Worm (Caenorhabditis elegans) whole organism, L2 larva: ENCODE measurements around the gene mdt-19.
"Not testable (repeated sequence)": the region's sequence is repeated elsewhere in the genome, so short reads cannot be mapped to it uniquely, and the experiment has no call there.

ENCODE experiments used
- C34F6.9 ChIP-seq: fragments of 150-350 bp; optimal IDR thresholded peaks from 2 replicates; lab custom pipeline; 2014; ENCODE audit warnings: missing biosample characterization, missing genetic modification characterization
- F13H6.1 ChIP-seq: sonication (generic microtip); optimal IDR thresholded peaks from 2 replicates; lab custom pipeline; 2016; ENCODE audit warnings: missing genetic modification characterization, missing compliant biosample characterization
- Y55F3AM.14 ChIP-seq: fragments of 200-800 bp; sonication (Bioruptor generic); optimal IDR thresholded peaks from 2 replicates; lab custom pipeline; 2018; ENCODE audit warnings: mild to moderate bottlenecking, missing genetic modification characterization, missing compliant biosample characterization
- ama-1 ChIP-seq: fragments of 150-350 bp; optimal IDR thresholded peaks from 2 replicates; lab custom pipeline; 2018; ENCODE audit warnings: inconsistent platforms
- blmp-1 ChIP-seq: sonication (generic microtip); optimal IDR thresholded peaks from 2 replicates; lab custom pipeline; 2017; ENCODE audit warnings: missing genetic modification characterization, mild to moderate bottlenecking, missing compliant biosample characterization, antibody characterized with exemption, moderate library complexity; ENCODE audit not compliant: insufficient read depth
- ceh-16 ChIP-seq: fragments of 150-350 bp; optimal IDR thresholded peaks from 2 replicates; lab custom pipeline; 2014; ENCODE audit warnings: missing biosample characterization, missing genetic modification characterization
- ceh-82 ChIP-seq: fragments of 150-350 bp; optimal IDR thresholded peaks from 2 replicates; lab custom pipeline; 2014; ENCODE audit warnings: missing biosample characterization, missing genetic modification characterization
- crh-2 ChIP-seq: sonication (generic microtip); optimal IDR thresholded peaks from 2 replicates; lab custom pipeline; 2017; ENCODE audit warnings: missing biosample characterization, missing genetic modification characterization
- dmd-4 ChIP-seq: sonication (generic microtip); optimal IDR thresholded peaks from 2 replicates; lab custom pipeline; 2017; ENCODE audit warnings: missing biosample characterization, missing genetic modification characterization
- lin-11 ChIP-seq: fragments of 150-350 bp; sonication (generic microtip); optimal IDR thresholded peaks from 2 replicates; lab custom pipeline; 2014; ENCODE audit warnings: missing biosample characterization, missing genetic modification characterization, inconsistent platforms, mixed read lengths
- lin-13 ChIP-seq: fragments of 150-350 bp; optimal IDR thresholded peaks from 2 replicates; lab custom pipeline; 2014; ENCODE audit warnings: missing biosample characterization, missing genetic modification reagents, missing genetic modification characterization
- lin-39 ChIP-seq: fragments of 150-350 bp; optimal IDR thresholded peaks from 2 replicates; lab custom pipeline; 2014; ENCODE audit warnings: missing biosample characterization, missing genetic modification reagents, missing genetic modification characterization
- lsy-2 ChIP-seq, 2 experiments: fragments of 150-350 bp in 1 of 2; sonication (generic microtip) in 1 of 2; optimal IDR thresholded peaks; 2 replicates each; lab custom pipeline; 2014 to 2017; ENCODE audit warnings: missing biosample characterization in 2 of 2, missing genetic modification characterization in 2 of 2
- nhr-10 ChIP-seq: sonication (generic microtip); optimal IDR thresholded peaks from 2 replicates; lab custom pipeline; 2017; ENCODE audit warnings: missing biosample characterization, missing genetic modification characterization
- nhr-11 ChIP-seq: fragments of 150-350 bp; optimal IDR thresholded peaks from 2 replicates; lab custom pipeline; 2014; ENCODE audit warnings: missing biosample characterization, missing genetic modification characterization
- nhr-12 ChIP-seq: fragments of 150-350 bp; optimal IDR thresholded peaks from 2 replicates; lab custom pipeline; 2014; ENCODE audit warnings: missing biosample characterization, missing genetic modification characterization
- nhr-129 ChIP-seq: fragments of 150-350 bp; optimal IDR thresholded peaks from 2 replicates; lab custom pipeline; 2014; ENCODE audit warnings: missing biosample characterization, missing genetic modification characterization
- nhr-21 ChIP-seq: fragments of 150-350 bp; optimal IDR thresholded peaks from 2 replicates; lab custom pipeline; 2014; ENCODE audit warnings: missing biosample characterization, missing genetic modification characterization
- nhr-23 ChIP-seq: fragments of 150-350 bp; optimal IDR thresholded peaks from 2 replicates; lab custom pipeline; 2014; ENCODE audit warnings: missing biosample characterization, missing genetic modification reagents, missing genetic modification characterization
- nhr-25 ChIP-seq: fragments of 150-350 bp; sonication (generic microtip); optimal IDR thresholded peaks from 3 replicates; lab custom pipeline; 2014; ENCODE audit warnings: missing biosample characterization, missing genetic modification characterization
- nhr-6 ChIP-seq: fragments of 150-350 bp; optimal IDR thresholded peaks from 2 replicates; lab custom pipeline; 2014; ENCODE audit warnings: missing biosample characterization, missing genetic modification characterization
- nhr-77 ChIP-seq: fragments of 150-350 bp; optimal IDR thresholded peaks from 2 replicates; lab custom pipeline; 2014; ENCODE audit warnings: missing biosample characterization, missing genetic modification characterization
- peb-1 ChIP-seq: fragments of 150-350 bp; optimal IDR thresholded peaks from 2 replicates; lab custom pipeline; 2014; ENCODE audit warnings: missing biosample characterization, missing genetic modification characterization
- skn-1 ChIP-seq: sonication (generic microtip); optimal IDR thresholded peaks from 2 replicates; lab custom pipeline; 2017; ENCODE audit warnings: missing biosample characterization, missing genetic modification characterization
- sma-3 ChIP-seq: sonication (generic microtip); optimal IDR thresholded peaks from 2 replicates; lab custom pipeline; 2016; ENCODE audit warnings: missing genetic modification reagents, missing genetic modification characterization, missing compliant biosample characterization
- unc-55 ChIP-seq: fragments of 150-350 bp; sonication (generic microtip); optimal IDR thresholded peaks from 3 replicates; lab custom pipeline; 2014; ENCODE audit warnings: missing biosample characterization, missing genetic modification reagents, missing genetic modification characterization
- zag-1 ChIP-seq: fragments of 150-350 bp; optimal IDR thresholded peaks from 2 replicates; lab custom pipeline; 2014; ENCODE audit warnings: missing biosample characterization, missing genetic modification characterization
- ztf-1 ChIP-seq: fragments of 200-800 bp; sonication (Bioruptor generic); conservative IDR thresholded peaks from 2 replicates; pipeline ENCODE4 v1.3.6; 2022; ENCODE audit warnings: missing genetic modification characterization, missing compliant biosample characterization
- ztf-4 ChIP-seq: fragments of 150-350 bp; optimal IDR thresholded peaks from 2 replicates; lab custom pipeline; 2014; ENCODE audit warnings: missing biosample characterization, missing genetic modification characterization

The mdt-19 gene

ce11 chrIII:2561410-2561809 is 36.4 kb upstream of the mdt-19 start, which contains the start of gene nhr-239:
nhr-239 (plus strand) TSS chrIII:2561710.
- no peak for TF ChIP-seq ceh-82 (tag; lab: Kevin White, UChicago)
- TF ChIP-seq ztf-1 (GFP tag; lab: Robert Waterston, UW): no peak

- no peak for TF ChIP-seq ztf-1 (GFP tag; lab: Robert Waterston, UW)
- no peak for TF ChIP-seq blmp-1 (tag; lab: Kevin White, UChicago)
- no peak for TF ChIP-seq sma-3
- TF ChIP-seq crh-2 (tag; lab: Kevin White, UChicago): no peak
- no peak for TF ChIP-seq lin-11
- no peak for TF ChIP-seq skn-1 (tag; lab: Kevin White, UChicago)
- no peak for TF ChIP-seq ceh-16 (tag; lab: Kevin White, UChicago)
- no peak for TF ChIP-seq lsy-2 (tag; optimal IDR thresholded peaks at IDR 0.05; lab: Kevin White, UChicago)
- no peak for TF ChIP-seq nhr-6 (tag; lab: Kevin White, UChicago)
- TF ChIP-seq lin-13 (GFP tag; lab: Kevin White, UChicago): no peak
- TF ChIP-seq nhr-10 (tag; lab: Kevin White, UChicago): no peak
- no peak for TF ChIP-seq dmd-4 (tag; lab: Kevin White, UChicago)
- no peak for TF ChIP-seq nhr-25 (tag; lab: Kevin White, UChicago)
- no peak for TF ChIP-seq unc-55 (GFP tag; lab: Kevin White, UChicago)
- TF ChIP-seq nhr-21 (tag; lab: Kevin White, UChicago): no peak
These were observed 34.7 kb upstream of the mdt-19 start for ce11 chrIII:2563033-2563656.

DNA sequence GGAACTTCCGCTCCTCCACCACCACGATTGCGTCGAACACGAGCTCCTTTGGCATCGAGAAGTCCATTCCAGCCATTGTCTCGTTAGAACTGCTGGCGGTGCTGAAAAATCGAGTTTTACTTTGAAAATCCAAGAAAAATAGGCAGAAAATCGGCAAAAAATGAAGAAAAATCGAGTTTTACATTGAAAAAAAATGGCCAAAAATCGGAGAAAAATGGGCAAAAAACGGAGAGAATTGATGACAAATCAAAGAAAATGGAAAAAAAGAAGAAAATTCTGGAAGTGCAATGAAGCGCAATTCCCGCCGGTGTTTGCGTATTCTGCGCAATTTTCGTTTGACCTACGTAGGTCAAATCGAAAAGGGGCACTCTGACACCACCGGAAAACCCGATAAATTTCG is 34.0 kb upstream of the mdt-19 start, which contains the start of gene Y54F10AM.11:
Gene Y54F10AM.11, minus strand, starts transcription at position 101 of the 400 bp plus-strand sequence.
- not testable (repeated sequence) for TF ChIP-seq sma-3; C34F6.9; nhr-23 (tag; lab: Kevin White, UChicago)

DNA sequence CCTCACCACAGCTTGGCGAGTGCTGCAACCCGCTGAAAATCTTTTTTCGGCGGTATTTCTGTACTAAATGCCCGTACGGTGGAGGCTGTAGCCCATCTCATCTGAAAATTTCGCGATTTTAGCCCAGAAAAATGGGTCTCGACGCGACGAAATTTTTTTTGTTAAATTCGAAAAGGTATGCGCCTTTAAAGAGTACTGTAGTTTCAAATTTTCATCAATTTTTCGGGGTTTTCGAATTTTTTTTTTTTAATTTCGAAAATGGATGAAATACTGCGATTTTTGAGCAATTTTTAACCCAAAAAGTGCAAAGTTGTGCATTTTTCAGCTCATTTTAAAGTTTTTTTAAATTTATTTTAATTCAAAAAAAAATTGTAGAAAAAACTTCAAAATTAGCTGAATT is 26.4 kb upstream of the mdt-19 start, which contains the start of gene Y54F10AR.2:
Gene Y54F10AR.2, minus strand, starts transcription at position 101 of the 400 bp plus-strand sequence.
- no peak for TF ChIP-seq sma-3
- no peak for TF ChIP-seq nhr-25 (tag; lab: Kevin White, UChicago)
- no peak for TF ChIP-seq zag-1 (tag; lab: Kevin White, UChicago)
- no peak for TF ChIP-seq ztf-1 (GFP tag; lab: Robert Waterston, UW)
- TF ChIP-seq, all 48 proteins: peak for 0

- TF ChIP-seq zag-1 (tag; lab: Kevin White, UChicago) (no peak), nhr-77 (tag; lab: Kevin White, UChicago) (no peak), lin-39 (no peak), F13H6.1 (tag; lab: Kevin White, UChicago) (no peak), unc-55 (GFP tag; lab: Kevin White, UChicago) (no peak), peb-1 (no peak), nhr-129 (no peak), ztf-4 (tag; lab: Kevin White, UChicago) (no peak)
These were observed 25.4 kb upstream of the mdt-19 start for ce11 chrIII:2572421-2572820.

DNA sequence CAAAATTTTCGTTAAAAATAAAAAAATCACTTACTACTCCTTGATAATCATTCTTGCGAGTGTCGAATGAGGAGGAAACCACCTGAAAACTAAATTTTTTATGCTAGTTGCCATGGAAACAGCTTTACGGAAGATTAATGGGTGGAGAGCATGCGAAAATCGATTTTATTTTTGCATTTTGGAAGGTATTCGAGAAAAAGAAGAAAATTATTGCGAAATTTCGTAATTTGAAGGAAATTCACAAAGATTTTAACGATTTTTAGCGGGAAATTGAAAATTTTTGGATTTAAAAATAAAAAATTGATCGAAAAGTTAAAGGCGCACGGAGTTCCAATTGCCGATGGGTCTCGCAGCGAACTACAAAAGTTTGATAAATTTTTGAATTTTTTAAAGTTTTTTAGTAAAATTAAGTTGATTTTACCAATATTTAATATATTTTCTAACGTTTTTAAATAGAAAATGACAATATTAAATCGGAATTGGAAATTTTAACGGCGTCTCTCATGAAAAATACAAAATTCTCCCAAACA is 22.2 kb upstream of the mdt-19 start, which contains the start of gene Y54F10AR.1:
Gene Y54F10AR.1, minus strand, starts transcription at position 51 of the 530 bp plus-strand sequence.
- no peak for TF ChIP-seq ama-1 (lab: Kevin White, UChicago)
- no peak for TF ChIP-seq crh-2 (tag; lab: Kevin White, UChicago)
- TF ChIP-seq ztf-1 (GFP tag; lab: Robert Waterston, UW): no peak
- TF ChIP-seq nhr-25 (tag; lab: Kevin White, UChicago): no peak
- TF ChIP-seq lin-13 (GFP tag; lab: Kevin White, UChicago): no peak
- no peak for TF ChIP-seq lsy-2 (tag; optimal IDR thresholded peaks at IDR 0.05; lab: Kevin White, UChicago)
- TF ChIP-seq nhr-77 (tag; lab: Kevin White, UChicago): no peak
- no peak for TF ChIP-seq nhr-11 (tag; lab: Kevin White, UChicago)
- no peak for TF ChIP-seq nhr-21 (tag; lab: Kevin White, UChicago)
- TF ChIP-seq nhr-10 (tag; lab: Kevin White, UChicago): no peak
- no peak for TF ChIP-seq Y55F3AM.14
- no peak for TF ChIP-seq nhr-12
- no peak for TF ChIP-seq F13H6.1 (tag; lab: Kevin White, UChicago)
